Fruit fly (Drosophila melanogaster) whole organism, embryonic: ENCODE measurements around the gene CG14258.

Experiments used
- Aef1 ChIP-seq: fragments of 200-800 bp; sonication (Bioruptor generic); IDR thresholded peaks from 3 replicates; pipeline ENCODE4 v1.3.6; 2022; ENCODE audit warnings: missing biosample characterization, missing genetic modification characterization
- Atf3 ChIP-seq: fragments of 200-800 bp; sonication (Bioruptor generic); optimal IDR thresholded peaks from 3 replicates; lab custom pipeline; 2016; ENCODE audit warnings: missing biosample characterization, missing genetic modification characterization
- Atf6 ChIP-seq: fragments of 200-800 bp; sonication (Bioruptor generic); IDR thresholded peaks from 2 replicates; pipeline ENCODE4 v1.3.6; 2022; ENCODE audit warnings: missing biosample characterization, missing genetic modification characterization
- BEAF-32 ChIP-seq: fragments of 200-800 bp; sonication (Bioruptor generic); optimal IDR thresholded peaks from 3 replicates; lab custom pipeline; 2017; ENCODE audit warnings: missing biosample characterization, missing genetic modification characterization, mild to moderate bottlenecking, moderate library complexity, missing genetic modification reagents
- Bgb ChIP-seq: fragments of 200-800 bp; sonication (Bioruptor generic); IDR thresholded peaks from 2 replicates; pipeline ENCODE4 v1.3.6; 2022; ENCODE audit warnings: missing biosample characterization, missing genetic modification characterization; ENCODE audit not compliant: partially characterized antibody
- Blimp-1 ChIP-seq: fragments of 200-800 bp; sonication (Bioruptor generic); optimal IDR thresholded peaks from 3 replicates; lab custom pipeline; 2018; ENCODE audit warnings: missing biosample characterization, missing genetic modification characterization, mild to moderate bottlenecking, moderate library complexity, missing genetic modification reagents
- Bteb2 ChIP-seq: fragments of 200-800 bp; sonication (Bioruptor generic); optimal IDR thresholded peaks from 2 replicates; lab custom pipeline; 2016; ENCODE audit warnings: missing biosample characterization, missing genetic modification characterization
- C15 ChIP-seq: fragments of 200-800 bp; sonication (Bioruptor generic); IDR thresholded peaks from 3 replicates; pipeline ENCODE4 v1.3.6; 2022; ENCODE audit warnings: missing biosample characterization, missing genetic modification characterization
- CG10147 ChIP-seq: fragments of 200-800 bp; sonication (Bioruptor generic); optimal IDR thresholded peaks from 2 replicates; lab custom pipeline; 2019; ENCODE audit warnings: missing biosample characterization, mild to moderate bottlenecking, missing genetic modification characterization, moderate library complexity
- CG11695 ChIP-seq: fragments of 200-800 bp; sonication (Bioruptor generic); IDR thresholded peaks from 3 replicates; pipeline ENCODE4 v1.3.6; 2022; ENCODE audit warnings: missing biosample characterization, missing genetic modification characterization
- CG12659 ChIP-seq: fragments of 200-800 bp; sonication (Bioruptor generic); optimal IDR thresholded peaks from 3 replicates; lab custom pipeline; 2017; ENCODE audit warnings: mild to moderate bottlenecking, missing biosample characterization, missing genetic modification reagents, missing genetic modification characterization
- CG13894 ChIP-seq: fragments of 200-800 bp; sonication (Bioruptor generic); optimal IDR thresholded peaks from 3 replicates; lab custom pipeline; 2018; ENCODE audit warnings: missing biosample characterization, mild to moderate bottlenecking, missing genetic modification characterization, moderate library complexity
- CG14050 ChIP-seq: fragments of 200-800 bp; sonication (Bioruptor generic); IDR thresholded peaks from 3 replicates; pipeline ENCODE4 v1.3.6; 2022; ENCODE audit warnings: missing biosample characterization, missing genetic modification characterization
- CG17568 ChIP-seq: fragments of 200-800 bp; sonication (Bioruptor generic); optimal IDR thresholded peaks from 2 replicates; lab custom pipeline; 2018; ENCODE audit warnings: missing biosample characterization, mild to moderate bottlenecking, missing genetic modification characterization, moderate library complexity
- CG1792 ChIP-seq: fragments of 200-800 bp; sonication (Bioruptor generic); optimal IDR thresholded peaks from 2 replicates; lab custom pipeline; 2016; ENCODE audit warnings: missing biosample characterization, missing genetic modification characterization
- CG3065 ChIP-seq: fragments of 200-800 bp; sonication (Bioruptor generic); optimal IDR thresholded peaks from 2 replicates; lab custom pipeline; 2016; ENCODE audit warnings: missing biosample characterization, missing genetic modification characterization
- CG4730 ChIP-seq: fragments of 200-800 bp; sonication (Bioruptor generic); IDR thresholded peaks from 2 replicates; pipeline ENCODE4 v1.3.6; 2022; ENCODE audit warnings: missing biosample characterization, missing genetic modification characterization
- CG6854 ChIP-seq: fragments of 200-800 bp; sonication (Bioruptor generic); optimal IDR thresholded peaks from 3 replicates; lab custom pipeline; 2017; ENCODE audit warnings: missing biosample characterization, mild to moderate bottlenecking, missing genetic modification characterization
- Dfd ChIP-seq, 2 experiments: fragments of >200 bp; optimal IDR thresholded peaks; 2 replicates each; lab custom pipeline; 2017; ENCODE audit warnings: missing biosample characterization in 2 of 2, missing genetic modification characterization in 2 of 2
- Eip74EF ChIP-seq, 2 experiments: fragments of 200-800 bp in 1 of 2; fragments of >200 bp in 1 of 2; sonication (Bioruptor generic) in 1 of 2; optimal IDR thresholded peaks; 2 replicates each; lab custom pipeline; 2017 to 2019; ENCODE audit warnings: missing biosample characterization in 2 of 2, missing genetic modification characterization in 2 of 2, mild to moderate bottlenecking in 1 of 2, moderate library complexity in 1 of 2
- Mrtf ChIP-seq: fragments of 200-800 bp; sonication (Bioruptor generic); IDR thresholded peaks from 3 replicates; pipeline ENCODE4 v1.3.6; 2022; ENCODE audit warnings: missing biosample characterization, missing genetic modification characterization
- NFAT ChIP-seq: fragments of 200-800 bp; sonication (Bioruptor generic); IDR thresholded peaks from 2 replicates; pipeline ENCODE4 v1.3.6; 2022; ENCODE audit warnings: missing biosample characterization, missing genetic modification characterization
- PHDP ChIP-seq: fragments of 200-800 bp; sonication (Bioruptor generic); optimal IDR thresholded peaks from 3 replicates; lab custom pipeline; 2018; ENCODE audit warnings: missing biosample characterization, mild to moderate bottlenecking, missing genetic modification characterization, moderate library complexity
- abd-A ChIP-seq: fragments of 200-800 bp; sonication (Bioruptor generic); optimal IDR thresholded peaks from 3 replicates; lab custom pipeline; 2019; ENCODE audit warnings: missing biosample characterization, mild to moderate bottlenecking, missing genetic modification characterization, moderate library complexity
- bcd ChIP-seq: fragments of 200-800 bp; sonication (Bioruptor generic); optimal IDR thresholded peaks from 2 replicates; lab custom pipeline; 2017; ENCODE audit warnings: missing biosample characterization, mild to moderate bottlenecking, missing genetic modification characterization
- bsh ChIP-seq, 2 experiments: fragments of 200-800 bp; sonication (Bioruptor generic); optimal IDR thresholded peaks; 2 replicates each; lab custom pipeline; 2017 to 2018; ENCODE audit warnings: mild to moderate bottlenecking in 2 of 2, missing biosample characterization in 2 of 2, missing genetic modification characterization in 2 of 2, moderate library complexity in 1 of 2
- chif ChIP-seq, 2 experiments: fragments of 200-800 bp; sonication (Bioruptor generic); optimal IDR thresholded peaks; 3 replicates each; lab custom pipeline; 2016; ENCODE audit warnings: missing biosample characterization in 2 of 2, missing genetic modification characterization in 2 of 2
- chinmo ChIP-seq: fragments of 200-800 bp; sonication (Bioruptor generic); IDR thresholded peaks from 4 replicates; pipeline ENCODE4 v1.3.6; 2022; ENCODE audit warnings: missing biosample characterization, missing genetic modification characterization; ENCODE audit not compliant: partially characterized antibody
- chm ChIP-seq: fragments of 200-800 bp; sonication (Bioruptor generic); IDR thresholded peaks from 2 replicates; pipeline ENCODE4 v1.3.6; 2022; ENCODE audit warnings: missing biosample characterization, missing genetic modification characterization
- cwo ChIP-seq: fragments of 200-800 bp; sonication (Bioruptor generic); optimal IDR thresholded peaks from 3 replicates; lab custom pipeline; 2017; ENCODE audit warnings: missing biosample characterization, missing genetic modification characterization, mild to moderate bottlenecking, moderate library complexity, missing genetic modification reagents
- ewg ChIP-seq: fragments of 200-800 bp; sonication (Bioruptor generic); optimal IDR thresholded peaks from 3 replicates; lab custom pipeline; 2017; ENCODE audit warnings: mild to moderate bottlenecking, missing biosample characterization, missing genetic modification reagents, missing genetic modification characterization
- fd3F ChIP-seq: fragments of 200-800 bp; sonication (Bioruptor generic); optimal IDR thresholded peaks from 2 replicates; lab custom pipeline; 2018; ENCODE audit warnings: missing biosample characterization, mild to moderate bottlenecking, missing genetic modification characterization, moderate library complexity
- gsb-n ChIP-seq: fragments of 200-800 bp; sonication (Bioruptor generic); optimal IDR thresholded peaks from 3 replicates; lab custom pipeline; 2018; ENCODE audit warnings: missing biosample characterization, mild to moderate bottlenecking, missing genetic modification characterization
- hb ChIP-seq: fragments of 200-800 bp; sonication (Bioruptor generic); IDR thresholded peaks from 3 replicates; pipeline ENCODE4 v1.3.6; 2022; ENCODE audit warnings: missing biosample characterization, missing genetic modification characterization; ENCODE audit not compliant: partially characterized antibody
- hkb ChIP-seq, 2 experiments: fragments of 200-800 bp in 1 of 2; fragments of >200 bp in 1 of 2; sonication (Bioruptor generic) in 1 of 2; IDR thresholded peaks in 1 of 2; optimal IDR thresholded peaks in 1 of 2; 2 replicates each; pipeline versions ENCODE4 v1.3.6 to Lab custom; 2017 to 2022; ENCODE audit warnings: missing biosample characterization in 1 of 2, missing genetic modification characterization in 1 of 2
- inv ChIP-seq: fragments of 200-800 bp; sonication (Bioruptor generic); IDR thresholded peaks from 2 replicates; pipeline ENCODE4 v1.3.6; 2022; ENCODE audit warnings: missing biosample characterization, missing genetic modification characterization; ENCODE audit not compliant: partially characterized antibody
- jigr1 ChIP-seq: fragments of 200-800 bp; sonication (Bioruptor generic); IDR thresholded peaks from 3 replicates; pipeline ENCODE4 v1.3.6; 2022; ENCODE audit warnings: missing biosample characterization, missing genetic modification characterization
- ken ChIP-seq: fragments of 200-800 bp; sonication (Bioruptor generic); IDR thresholded peaks from 3 replicates; pipeline ENCODE4 v1.3.6; 2022; ENCODE audit warnings: missing biosample characterization, missing genetic modification characterization
- kni ChIP-seq: fragments of 200-800 bp; sonication (Bioruptor generic); optimal IDR thresholded peaks from 3 replicates; lab custom pipeline; 2017; ENCODE audit warnings: mild to moderate bottlenecking, missing biosample characterization, missing genetic modification reagents, missing genetic modification characterization
- lab ChIP-seq: fragments of 200-800 bp; sonication (Bioruptor generic); optimal IDR thresholded peaks from 3 replicates; lab custom pipeline; 2017; ENCODE audit warnings: missing biosample characterization, missing genetic modification characterization, mild to moderate bottlenecking, moderate library complexity, missing genetic modification reagents
- onecut ChIP-seq: fragments of 200-800 bp; sonication (Bioruptor generic); IDR thresholded peaks from 2 replicates; pipeline ENCODE4 v1.3.6; 2022; ENCODE audit warnings: missing biosample characterization, missing genetic modification characterization
- repo ChIP-seq: fragments of 200-800 bp; sonication (Bioruptor generic); optimal IDR thresholded peaks from 2 replicates; lab custom pipeline; 2016; ENCODE audit warnings: missing biosample characterization, missing genetic modification characterization
- salm ChIP-seq: fragments of 200-800 bp; sonication (Bioruptor generic); optimal IDR thresholded peaks from 2 replicates; lab custom pipeline; 2018; ENCODE audit warnings: missing biosample characterization, mild to moderate bottlenecking, missing genetic modification characterization
- stwl ChIP-seq: fragments of 200-800 bp; sonication (Bioruptor generic); optimal IDR thresholded peaks from 3 replicates; lab custom pipeline; 2018; ENCODE audit warnings: missing biosample characterization, mild to moderate bottlenecking, missing genetic modification characterization, moderate library complexity
- sug ChIP-seq: fragments of 200-800 bp; optimal IDR thresholded peaks from 2 replicates; lab custom pipeline; 2019; ENCODE audit warnings: missing biosample characterization, mild to moderate bottlenecking, missing genetic modification characterization, moderate library complexity
- toy ChIP-seq: fragments of 200-800 bp; sonication (Bioruptor generic); IDR thresholded peaks from 2 replicates; pipeline ENCODE4 v1.3.6; 2022; ENCODE audit warnings: missing biosample characterization, missing genetic modification characterization

CG14258 gene

dm6 chr3R:27135692-27136641, 43.0 kb downstream of the CG14258 start (continued):
- TF ChIP-seq gsb-n (tag; lab: Kevin White, UChicago) (peak; percentile 86), onecut (peak; percentile 73), bcd (peak; percentile 60), jigr1 (no peak), CG1792 (GFP tag; lab: Kevin White, UChicago) (peak; percentile 74), Atf3 (GFP tag; lab: Kevin White, UChicago) (peak; percentile 70), hb (GFP tag; lab: Robert Waterston, UW) (no peak), CG17568 (peak; percentile 77), hkb (optimal IDR thresholded peaks at IDR 0.05; lab: Kevin White, UChicago) (no peak), hkb (GFP tag; IDR thresholded peaks at IDR 0.05; lab: Robert Waterston, UW) (peak; percentile 61; the same call in 1 of the 2 replicates), toy (no peak), fd3F (GFP tag; lab: Kevin White, UChicago) (peak; percentile 62), salm (peak; percentile 65), repo (GFP tag; lab: Kevin White, UChicago) (peak; percentile 47), CG6854 (GFP tag; lab: Kevin White, UChicago) (no peak), C15 (GFP tag; lab: Robert Waterston, UW) (no peak), NFAT (GFP tag; lab: Robert Waterston, UW) (no peak), bsh (GFP tag; optimal IDR thresholded peaks at IDR 0.05; lab: Kevin White, UChicago) (peak in 1 of 2 experiments; percentile 73), chm (peak; percentile 86), stwl (tag; lab: Kevin White, UChicago) (peak; percentile 38), Blimp-1 (peak; percentile 62), PHDP (tag; lab: Kevin White, UChicago) (peak; percentile 66), ewg (GFP tag; lab: Kevin White, UChicago) (peak; percentile 35), ken (GFP tag; lab: Robert Waterston, UW) (no peak; the same call in 2 of the 3 replicates), cwo (peak; percentile 27), Mrtf (no peak), inv (GFP tag; lab: Robert Waterston, UW) (no peak), lab (GFP tag; lab: Kevin White, UChicago) (peak; percentile 82), chinmo (GFP tag; lab: Robert Waterston, UW) (no peak), Bgb (GFP tag; lab: Robert Waterston, UW) (no peak), Bteb2 (GFP tag; lab: Kevin White, UChicago) (peak; percentile 58), CG12659 (GFP tag; lab: Kevin White, UChicago) (peak; percentile 46), CG3065 (peak; percentile 43), CG13894 (tag; lab: Kevin White, UChicago) (no peak), sug (no peak), chif (GFP tag; optimal IDR thresholded peaks at IDR 0.05; lab: Kevin White, UChicago) (peak; percentile 41 to 74), BEAF-32 (GFP tag; lab: Kevin White, UChicago) (no peak), CG11695 (GFP tag; lab: Robert Waterston, UW) (0 out of 3 replicates have a peak, but pooled peaks have one; percentile 24), Atf6 (GFP tag; lab: Robert Waterston, UW) (no peak; the same call in 1 of the 2 replicates), Aef1 (GFP tag; lab: Robert Waterston, UW) (no peak), kni (peak; percentile 66), CG10147 (GFP tag; lab: Kevin White, UChicago) (no peak), CG14050 (GFP tag; lab: Robert Waterston, UW) (0 out of 3 replicates have a peak, but pooled peaks have one; percentile 29), Eip74EF (GFP tag; optimal IDR thresholded peaks at IDR 0.05; lab: Kevin White, UChicago) (peak in 1 of 2 experiments; percentile 73), Dfd (GFP tag; optimal IDR thresholded peaks at IDR 0.05; lab: Kevin White, UChicago) (no peak), abd-A (tag; lab: Kevin White, UChicago) (no peak), CG4730 (GFP tag; lab: Robert Waterston, UW) (0 out of 2 replicates have a peak, but pooled peaks have one; percentile 9)
